Worm (Caenorhabditis elegans) whole organism, L2 larva: ENCODE data around the gene scl-7.
A peak's percentile ranks its signal among the peaks of the same experiment; 100 is the strongest.

ENCODE experiments used
- C34F6.9 ChIP-seq: fragments of 150-350 bp; optimal IDR thresholded peaks from 2 replicates; lab custom pipeline; 2014; ENCODE audit warnings: missing biosample characterization, missing genetic modification characterization
- F13H6.1 ChIP-seq: sonication (generic microtip); optimal IDR thresholded peaks from 2 replicates; lab custom pipeline; 2016; ENCODE audit warnings: missing genetic modification characterization, missing compliant biosample characterization
- R02D3.7 ChIP-seq: fragments of 150-350 bp; optimal IDR thresholded peaks from 2 replicates; lab custom pipeline; 2014; ENCODE audit warnings: missing biosample characterization, missing genetic modification characterization
- Y55F3AM.14 ChIP-seq: fragments of 200-800 bp; sonication (Bioruptor generic); optimal IDR thresholded peaks from 2 replicates; lab custom pipeline; 2018; ENCODE audit warnings: mild to moderate bottlenecking, missing genetic modification characterization, missing compliant biosample characterization
- ZK546.5 ChIP-seq: sonication (generic microtip); optimal IDR thresholded peaks from 2 replicates; lab custom pipeline; 2017; ENCODE audit warnings: missing biosample characterization, missing genetic modification characterization
- alr-1 ChIP-seq: fragments of 150-350 bp; optimal IDR thresholded peaks from 2 replicates; lab custom pipeline; 2014; ENCODE audit warnings: missing biosample characterization, missing genetic modification characterization
- aly-2 ChIP-seq: fragments of 150-350 bp; optimal IDR thresholded peaks from 2 replicates; lab custom pipeline; 2014; ENCODE audit warnings: missing biosample characterization, missing genetic modification characterization
- ama-1 ChIP-seq: fragments of 150-350 bp; optimal IDR thresholded peaks from 2 replicates; lab custom pipeline; 2018; ENCODE audit warnings: inconsistent platforms
- blmp-1 ChIP-seq: sonication (generic microtip); optimal IDR thresholded peaks from 2 replicates; lab custom pipeline; 2017; ENCODE audit warnings: missing genetic modification characterization, mild to moderate bottlenecking, missing compliant biosample characterization, antibody characterized with exemption, moderate library complexity; ENCODE audit not compliant: insufficient read depth
- ceh-16 ChIP-seq: fragments of 150-350 bp; optimal IDR thresholded peaks from 2 replicates; lab custom pipeline; 2014; ENCODE audit warnings: missing biosample characterization, missing genetic modification characterization
- ceh-82 ChIP-seq: fragments of 150-350 bp; optimal IDR thresholded peaks from 2 replicates; lab custom pipeline; 2014; ENCODE audit warnings: missing biosample characterization, missing genetic modification characterization
- crh-2 ChIP-seq: sonication (generic microtip); optimal IDR thresholded peaks from 2 replicates; lab custom pipeline; 2017; ENCODE audit warnings: missing biosample characterization, missing genetic modification characterization
- dmd-4 ChIP-seq: sonication (generic microtip); optimal IDR thresholded peaks from 2 replicates; lab custom pipeline; 2017; ENCODE audit warnings: missing biosample characterization, missing genetic modification characterization
- egl-27 ChIP-seq: sonication (generic microtip); optimal IDR thresholded peaks from 3 replicates; lab custom pipeline; 2017; ENCODE audit warnings: missing biosample characterization, missing genetic modification reagents, missing genetic modification characterization
- elt-1 ChIP-seq: fragments of 150-350 bp; optimal IDR thresholded peaks from 2 replicates; lab custom pipeline; 2014; ENCODE audit warnings: missing biosample characterization, missing genetic modification characterization
- elt-3 ChIP-seq: sonication (generic microtip); optimal IDR thresholded peaks from 2 replicates; lab custom pipeline; 2017; ENCODE audit warnings: missing biosample characterization, missing genetic modification characterization
- fos-1 ChIP-seq: fragments of 150-350 bp; optimal IDR thresholded peaks from 2 replicates; lab custom pipeline; 2014; ENCODE audit warnings: missing biosample characterization, missing genetic modification characterization
- gmeb-1 ChIP-seq: fragments of 150-350 bp; optimal IDR thresholded peaks from 2 replicates; lab custom pipeline; 2014; ENCODE audit warnings: missing biosample characterization, missing genetic modification characterization
- lin-11 ChIP-seq: fragments of 150-350 bp; sonication (generic microtip); optimal IDR thresholded peaks from 2 replicates; lab custom pipeline; 2014; ENCODE audit warnings: missing biosample characterization, missing genetic modification characterization, inconsistent platforms, mixed read lengths
- lin-13 ChIP-seq: fragments of 150-350 bp; optimal IDR thresholded peaks from 2 replicates; lab custom pipeline; 2014; ENCODE audit warnings: missing biosample characterization, missing genetic modification reagents, missing genetic modification characterization
- lin-39 ChIP-seq: fragments of 150-350 bp; optimal IDR thresholded peaks from 2 replicates; lab custom pipeline; 2014; ENCODE audit warnings: missing biosample characterization, missing genetic modification reagents, missing genetic modification characterization
- lsy-2 ChIP-seq, 2 experiments: fragments of 150-350 bp in 1 of 2; sonication (generic microtip) in 1 of 2; optimal IDR thresholded peaks; 2 replicates each; lab custom pipeline; 2014 to 2017; ENCODE audit warnings: missing biosample characterization in 2 of 2, missing genetic modification characterization in 2 of 2
- mab-5 ChIP-seq: fragments of 150-350 bp; optimal IDR thresholded peaks from 2 replicates; lab custom pipeline; 2014; ENCODE audit warnings: missing biosample characterization, missing genetic modification characterization
- mbf-1 ChIP-seq: sonication (generic microtip); optimal IDR thresholded peaks from 2 replicates; lab custom pipeline; 2017; ENCODE audit warnings: missing biosample characterization, missing genetic modification characterization
- mdl-1 ChIP-seq, 2 experiments: fragments of 150-350 bp in 1 of 2; sonication (generic microtip) in 1 of 2; optimal IDR thresholded peaks; 2 replicates each; lab custom pipeline; 2017; ENCODE audit warnings: missing biosample characterization in 2 of 2, missing genetic modification characterization in 2 of 2
- nhr-10 ChIP-seq: sonication (generic microtip); optimal IDR thresholded peaks from 2 replicates; lab custom pipeline; 2017; ENCODE audit warnings: missing biosample characterization, missing genetic modification characterization
- nhr-11 ChIP-seq: fragments of 150-350 bp; optimal IDR thresholded peaks from 2 replicates; lab custom pipeline; 2014; ENCODE audit warnings: missing biosample characterization, missing genetic modification characterization
- nhr-12 ChIP-seq: fragments of 150-350 bp; optimal IDR thresholded peaks from 2 replicates; lab custom pipeline; 2014; ENCODE audit warnings: missing biosample characterization, missing genetic modification characterization
- nhr-129 ChIP-seq: fragments of 150-350 bp; optimal IDR thresholded peaks from 2 replicates; lab custom pipeline; 2014; ENCODE audit warnings: missing biosample characterization, missing genetic modification characterization
- nhr-21 ChIP-seq: fragments of 150-350 bp; optimal IDR thresholded peaks from 2 replicates; lab custom pipeline; 2014; ENCODE audit warnings: missing biosample characterization, missing genetic modification characterization
- nhr-23 ChIP-seq: fragments of 150-350 bp; optimal IDR thresholded peaks from 2 replicates; lab custom pipeline; 2014; ENCODE audit warnings: missing biosample characterization, missing genetic modification reagents, missing genetic modification characterization
- nhr-237 ChIP-seq: fragments of 150-350 bp; optimal IDR thresholded peaks from 2 replicates; lab custom pipeline; 2014; ENCODE audit warnings: missing biosample characterization, missing genetic modification characterization
- nhr-25 ChIP-seq: fragments of 150-350 bp; sonication (generic microtip); optimal IDR thresholded peaks from 3 replicates; lab custom pipeline; 2014; ENCODE audit warnings: missing biosample characterization, missing genetic modification characterization
- nhr-6 ChIP-seq: fragments of 150-350 bp; optimal IDR thresholded peaks from 2 replicates; lab custom pipeline; 2014; ENCODE audit warnings: missing biosample characterization, missing genetic modification characterization
- nhr-77 ChIP-seq: fragments of 150-350 bp; optimal IDR thresholded peaks from 2 replicates; lab custom pipeline; 2014; ENCODE audit warnings: missing biosample characterization, missing genetic modification characterization
- peb-1 ChIP-seq: fragments of 150-350 bp; optimal IDR thresholded peaks from 2 replicates; lab custom pipeline; 2014; ENCODE audit warnings: missing biosample characterization, missing genetic modification characterization
- sem-4 ChIP-seq: fragments of 150-350 bp; optimal IDR thresholded peaks from 2 replicates; lab custom pipeline; 2014; ENCODE audit warnings: missing biosample characterization, missing genetic modification reagents, missing genetic modification characterization
- skn-1 ChIP-seq: sonication (generic microtip); optimal IDR thresholded peaks from 2 replicates; lab custom pipeline; 2017; ENCODE audit warnings: missing biosample characterization, missing genetic modification characterization
- sma-3 ChIP-seq: sonication (generic microtip); optimal IDR thresholded peaks from 2 replicates; lab custom pipeline; 2016; ENCODE audit warnings: missing genetic modification reagents, missing genetic modification characterization, missing compliant biosample characterization
- sma-9 ChIP-seq, 2 experiments: fragments of 150-350 bp in 1 of 2; sonication (generic microtip) in 1 of 2; optimal IDR thresholded peaks; 2 replicates each; lab custom pipeline; 2014 to 2016; ENCODE audit warnings: missing genetic modification characterization in 2 of 2, mild to moderate bottlenecking in 1 of 2, missing biosample characterization in 1 of 2, missing compliant biosample characterization in 1 of 2, missing genetic modification reagents in 1 of 2, moderate library complexity in 1 of 2
- snpc-4 ChIP-seq: fragments of 150-350 bp; optimal IDR thresholded peaks from 2 replicates; lab custom pipeline; 2014; ENCODE audit warnings: missing biosample characterization, missing genetic modification characterization
- unc-39 ChIP-seq: fragments of 150-350 bp; optimal IDR thresholded peaks from 2 replicates; lab custom pipeline; 2014; ENCODE audit warnings: missing biosample characterization, missing genetic modification characterization
- unc-55 ChIP-seq: fragments of 150-350 bp; sonication (generic microtip); optimal IDR thresholded peaks from 3 replicates; lab custom pipeline; 2014; ENCODE audit warnings: missing biosample characterization, missing genetic modification reagents, missing genetic modification characterization
- unc-62 ChIP-seq: fragments of 150-350 bp; optimal IDR thresholded peaks from 2 replicates; lab custom pipeline; 2014; ENCODE audit warnings: missing biosample characterization, missing genetic modification reagents, missing genetic modification characterization
- zag-1 ChIP-seq: fragments of 150-350 bp; optimal IDR thresholded peaks from 2 replicates; lab custom pipeline; 2014; ENCODE audit warnings: missing biosample characterization, missing genetic modification characterization
- ztf-1 ChIP-seq: fragments of 200-800 bp; sonication (Bioruptor generic); conservative IDR thresholded peaks from 2 replicates; pipeline ENCODE4 v1.3.6; 2022; ENCODE audit warnings: missing genetic modification characterization, missing compliant biosample characterization
- ztf-11 ChIP-seq: sonication (generic microtip); optimal IDR thresholded peaks from 2 replicates; lab custom pipeline; 2017; ENCODE audit warnings: missing biosample characterization, missing genetic modification characterization
- ztf-4 ChIP-seq: fragments of 150-350 bp; optimal IDR thresholded peaks from 2 replicates; lab custom pipeline; 2014; ENCODE audit warnings: missing biosample characterization, missing genetic modification characterization

scl-7 gene

DNA sequence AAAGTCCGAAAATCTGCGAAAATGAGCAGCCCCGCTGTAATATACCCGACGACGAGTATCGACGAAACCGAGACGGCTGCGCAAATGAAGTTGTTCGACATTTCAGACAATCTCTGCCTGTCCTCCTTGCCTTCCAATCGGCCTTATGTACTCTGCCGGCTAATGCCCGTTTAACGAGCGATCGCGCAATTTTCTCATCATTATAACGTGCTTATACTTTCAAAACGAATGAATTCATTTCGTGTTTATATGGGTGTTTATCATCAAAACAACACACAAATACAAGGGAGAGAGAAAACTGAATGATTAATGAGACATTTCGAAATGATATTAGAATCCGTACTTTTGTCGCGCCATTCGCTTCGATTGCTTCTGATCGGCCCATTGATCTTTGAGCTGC, 20.7 kb downstream of the scl-7 start, which contains the start of gene col-132:
TSS of gene col-132 (minus strand) at position 101 of the 400 bp plus-strand sequence.
- no peak for TF ChIP-seq mbf-1 (tag; lab: Kevin White, UChicago)
- TF ChIP-seq nhr-237 (tag; lab: Kevin White, UChicago): no peak
- no peak for TF ChIP-seq F13H6.1 (tag; lab: Kevin White, UChicago)
- TF ChIP-seq ama-1: no peak
- no peak for TF ChIP-seq nhr-23 (tag; lab: Kevin White, UChicago)
- TF ChIP-seq nhr-12 (tag; lab: Kevin White, UChicago): no peak
- no peak for TF ChIP-seq ceh-16 (tag; lab: Kevin White, UChicago)
- no peak for TF ChIP-seq aly-2 (tag; lab: Kevin White, UChicago)
- TF ChIP-seq ztf-4: no peak
- no peak for TF ChIP-seq C34F6.9
- no peak for TF ChIP-seq lin-11 (tag; lab: Kevin White, UChicago)
- TF ChIP-seq mdl-1 (tag; optimal IDR thresholded peaks at IDR 0.05; lab: Kevin White, UChicago): no peak
- no peak for TF ChIP-seq nhr-129 (tag; lab: Kevin White, UChicago)
- TF ChIP-seq unc-39 (tag; lab: Kevin White, UChicago): no peak
- TF ChIP-seq ceh-82: no peak

DNA sequence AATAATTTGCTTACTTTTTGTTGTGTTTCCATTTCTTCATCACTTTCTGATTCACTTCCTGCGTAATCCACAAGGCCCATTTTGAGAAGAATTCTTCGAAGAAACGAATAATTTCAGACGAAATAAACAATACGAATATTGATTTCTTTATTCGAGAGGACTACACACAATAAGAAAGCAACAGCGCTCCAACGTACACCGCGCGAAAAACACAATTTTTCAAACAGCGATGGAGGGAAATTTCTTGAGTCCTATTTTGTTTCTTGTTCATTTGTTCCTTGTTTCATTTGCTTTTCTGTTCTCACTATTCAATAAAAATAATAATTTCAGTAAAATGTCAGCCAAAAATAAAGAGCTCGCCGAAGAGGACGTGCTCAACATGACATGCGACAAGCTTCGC, 23.4 kb downstream of the scl-7 start, which contains the start of the genes prcc-1 and C39E9.12:
TSS of gene prcc-1 (minus strand) at position 119 of the 400 bp plus-strand sequence.
TSS of gene C39E9.12 (plus strand) at position 331 of the 400 bp plus-strand sequence.
- TF ChIP-seq dmd-4 (no peak), nhr-23 (tag; lab: Kevin White, UChicago) (no peak), ztf-4 (no peak), nhr-21 (tag; lab: Kevin White, UChicago) (no peak), sem-4 (tag; lab: Kevin White, UChicago) (no peak), nhr-6 (tag; lab: Kevin White, UChicago) (peak; percentile 23), nhr-11 (tag; lab: Kevin White, UChicago) (no peak), nhr-25 (no peak), ZK546.5 (no peak), lin-11 (tag; lab: Kevin White, UChicago) (no peak), nhr-10 (tag; lab: Kevin White, UChicago) (no peak), nhr-129 (tag; lab: Kevin White, UChicago) (peak; percentile 96), skn-1 (tag; lab: Kevin White, UChicago) (no peak), alr-1 (tag; lab: Kevin White, UChicago) (no peak), fos-1 (peak; percentile 32), mbf-1 (tag; lab: Kevin White, UChicago) (no peak), snpc-4 (tag; lab: Kevin White, UChicago) (peak; percentile 44), elt-3 (tag; lab: Kevin White, UChicago) (no peak), unc-55 (GFP tag; lab: Kevin White, UChicago) (peak; percentile 94), Y55F3AM.14 (GFP tag; lab: Kevin White, UChicago) (no peak), lin-13 (GFP tag; lab: Kevin White, UChicago) (no peak), elt-1 (tag; lab: Kevin White, UChicago) (no peak), ama-1 (no peak), ztf-11 (tag; lab: Kevin White, UChicago) (no peak), zag-1 (tag; lab: Kevin White, UChicago) (no peak), C34F6.9 (peak; percentile 86), ztf-1 (GFP tag; lab: Robert Waterston, UW) (no peak), sma-3 (GFP tag; lab: Kevin White, UChicago) (peak; percentile 47), mdl-1 (tag; optimal IDR thresholded peaks at IDR 0.05; lab: Kevin White, UChicago) (no peak), nhr-77 (no peak), F13H6.1 (tag; lab: Kevin White, UChicago) (no peak), crh-2 (peak; percentile 76), ceh-82 (no peak), R02D3.7 (tag; lab: Kevin White, UChicago) (no peak), nhr-237 (tag; lab: Kevin White, UChicago) (no peak), blmp-1 (no peak), lin-39 (no peak), sma-9 (GFP tag; optimal IDR thresholded peaks at IDR 0.05; lab: Kevin White, UChicago) (peak; percentile 54), sma-9 (tag; optimal IDR thresholded peaks at IDR 0.05; lab: Kevin White, UChicago) (no peak), lsy-2 (tag; optimal IDR thresholded peaks at IDR 0.05; lab: Kevin White, UChicago) (peak; percentile 31 to 86), egl-27 (tag; lab: Kevin White, UChicago) (peak; percentile 6), unc-39 (tag; lab: Kevin White, UChicago) (no peak), unc-62 (GFP tag; lab: Kevin White, UChicago) (no peak), aly-2 (tag; lab: Kevin White, UChicago) (no peak), nhr-12 (tag; lab: Kevin White, UChicago) (no peak), mab-5 (no peak), peb-1 (no peak), gmeb-1 (tag; lab: Kevin White, UChicago) (peak; percentile 87), ceh-16 (tag; lab: Kevin White, UChicago) (no peak)
